Worm (Caenorhabditis elegans) whole organism, L1 larva: Measurements from ENCODE around the gene col-44.

Experiments used
- ama-1 ChIP-seq: fragments of 150-350 bp; optimal IDR thresholded peaks from 2 replicates; lab custom pipeline; 2014
- ets-5 ChIP-seq: fragments of 200-800 bp; sonication (Bioruptor generic); IDR thresholded peaks from 2 replicates; pipeline ENCODE4 v1.3.6; 2022; ENCODE audit warnings: missing genetic modification characterization, missing compliant biosample characterization
- fkh-10 ChIP-seq: sonication (generic microtip); optimal IDR thresholded peaks from 2 replicates; lab custom pipeline; 2017; ENCODE audit warnings: missing biosample characterization, missing genetic modification reagents, missing genetic modification characterization
- lin-14 ChIP-seq: fragments of 200-800 bp; sonication (Bioruptor generic); optimal IDR thresholded peaks from 2 replicates; lab custom pipeline; 2018; ENCODE audit warnings: mild to moderate bottlenecking, missing genetic modification characterization, moderate library complexity, missing compliant biosample characterization
- nhr-12 ChIP-seq: sonication (generic microtip); optimal IDR thresholded peaks from 2 replicates; lab custom pipeline; 2017; ENCODE audit warnings: missing biosample characterization, missing genetic modification characterization
- nhr-77 ChIP-seq: fragments of 150-350 bp; optimal IDR thresholded peaks from 2 replicates; lab custom pipeline; 2014; ENCODE audit warnings: missing biosample characterization, missing genetic modification characterization
- pag-3 ChIP-seq: sonication (generic microtip); optimal IDR thresholded peaks from 2 replicates; lab custom pipeline; 2017; ENCODE audit warnings: missing genetic modification characterization, mild to moderate bottlenecking, missing compliant biosample characterization, antibody characterized with exemption, borderline replicate concordance; ENCODE audit not compliant: insufficient read depth
- skn-1 ChIP-seq: fragments of 150-350 bp; optimal IDR thresholded peaks from 2 replicates; lab custom pipeline; 2014; ENCODE audit warnings: missing biosample characterization, missing genetic modification characterization
- sptf-1 ChIP-seq: fragments of 150-350 bp; optimal IDR thresholded peaks from 2 replicates; lab custom pipeline; 2014; ENCODE audit warnings: missing biosample characterization, missing genetic modification characterization
- unc-86 ChIP-seq: sonication (generic microtip); optimal IDR thresholded peaks from 2 replicates; lab custom pipeline; 2016; ENCODE audit warnings: missing genetic modification characterization, missing compliant biosample characterization

DNA sequence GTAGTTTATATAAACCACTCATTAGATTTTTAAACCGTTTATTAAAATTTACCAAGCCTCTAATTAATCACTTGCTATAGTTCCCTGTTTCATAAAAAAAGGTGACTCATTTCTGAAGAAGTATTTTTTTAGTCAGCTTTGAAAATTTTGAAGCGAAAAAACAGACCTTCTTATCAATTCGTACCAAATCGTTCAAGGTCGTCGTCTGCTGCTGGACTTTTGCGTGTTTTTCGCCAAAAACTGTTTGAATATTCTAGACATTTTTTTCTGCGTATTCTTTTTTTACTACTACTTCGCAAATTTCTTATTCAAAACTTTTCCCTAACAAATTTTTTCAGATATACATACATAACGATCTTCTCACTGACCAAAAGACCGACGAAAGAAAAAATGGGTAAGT lies 49.0 kb upstream of the col-44 start, which contains the start of gene cah-4:
- TF ChIP-seq pag-3 (tag; lab: Kevin White, UChicago) (no peak), nhr-12 (tag; lab: Kevin White, UChicago) (no peak), ama-1 (peak; percentile 35), sptf-1 (tag; lab: Kevin White, UChicago) (no peak), fkh-10 (GFP tag; lab: Kevin White, UChicago) (no peak), lin-14 (GFP tag; lab: Kevin White, UChicago) (no peak), ets-5 (GFP tag; lab: Robert Waterston, UW) (no peak), nhr-77 (tag; lab: Kevin White, UChicago) (no peak), unc-86 (tag; lab: Kevin White, UChicago) (no peak), skn-1 (tag; lab: Kevin White, UChicago) (no peak)
